4 fruit fly cellular contexts compared by ENCODE assay signal in genomic region chr2L:19325420-19325819, dm6.
TF ChIP-seq lines count a peak whose summit lies in the region.

No protein-coding gene starts in this region.

- TF ChIP-seq CTCF in whole organism, embryonic (GFP tag; optimal IDR thresholded peaks at IDR 0.05; lab: Kevin White, UChicago), result no peak

TF ChIP-seq in whole organism, embryonic, 481 proteins besides CTCF, POLR2A, EP300 and RAD21 (continues in another document):
- TF ChIP-seq CG14667 (GFP tag; IDR thresholded peaks at IDR 0.05; lab: Robert Waterston, UW) (no peak), gt (GFP tag; IDR thresholded peaks at IDR 0.05; lab: Robert Waterston, UW) (no peak), ttk (GFP tag; IDR thresholded peaks at IDR 0.05; lab: Robert Waterston, UW) (0 out of 2 replicates have a peak, but pooled peaks have one; percentile 43), mld (GFP tag; IDR thresholded peaks at IDR 0.05; lab: Robert Waterston, UW; ENCODE audit: partially characterized antibody) (no peak), dmrt11E (tag; optimal IDR thresholded peaks at IDR 0.05; lab: Kevin White, UChicago) (peak; percentile 27), crc (GFP tag; optimal IDR thresholded peaks at IDR 0.05; lab: Kevin White, UChicago) (no peak), CG9797 (GFP tag; optimal IDR thresholded peaks at IDR 0.05; lab: Kevin White, UChicago) (no peak), CG2712 (tag; optimal IDR thresholded peaks at IDR 0.05; lab: Kevin White, UChicago) (peak; percentile 25), Atf6 (GFP tag; IDR thresholded peaks at IDR 0.05; lab: Robert Waterston, UW) (no peak), chinmo (GFP tag; IDR thresholded peaks at IDR 0.05; lab: Robert Waterston, UW; ENCODE audit: partially characterized antibody) (no peak), CG11560 (tag; IDR thresholded peaks at IDR 0.05; lab: Robert Waterston, UW) (no peak), Blimp-1 (GFP tag; optimal IDR thresholded peaks at IDR 0.05; lab: Kevin White, UChicago) (peak; percentile 34), CG15011 (GFP tag; optimal IDR thresholded peaks at IDR 0.05; lab: Kevin White, UChicago) (no peak), CG13287 (GFP tag; IDR thresholded peaks at IDR 0.05; lab: Robert Waterston, UW; ENCODE audit: partially characterized antibody) (no peak), dmrt99B (tag; optimal IDR thresholded peaks at IDR 0.05; lab: Kevin White, UChicago) (peak; percentile 45), CG8388 (GFP tag; optimal IDR thresholded peaks at IDR 0.05; lab: Kevin White, UChicago) (no peak), hkb (optimal IDR thresholded peaks at IDR 0.05; lab: Kevin White, UChicago) (no peak), hkb (GFP tag; IDR thresholded peaks at IDR 0.05; lab: Robert Waterston, UW) (no peak), crol (GFP tag; IDR thresholded peaks at IDR 0.05; lab: Robert Waterston, UW) (no peak), CG10366 (GFP tag; IDR thresholded peaks at IDR 0.05; lab: Robert Waterston, UW) (no peak), CG13624 (GFP tag; optimal IDR thresholded peaks at IDR 0.05; lab: Kevin White, UChicago) (no peak), Atf3 (GFP tag; optimal IDR thresholded peaks at IDR 0.05; lab: Kevin White, UChicago) (no peak), Rx (GFP tag; IDR thresholded peaks at IDR 0.05; lab: Robert Waterston, UW) (0 out of 2 replicates have a peak, but pooled peaks have one; percentile 15)

TF ChIP-seq in whole organism, prepupa, 60 proteins besides CTCF, POLR2A, EP300 and RAD21 (continues in another document):
- TF ChIP-seq CG7368 (GFP tag; optimal IDR thresholded peaks at IDR 0.05; lab: Kevin White, UChicago) (peak; percentile 51), CG9139 (GFP tag; optimal IDR thresholded peaks at IDR 0.05; lab: Kevin White, UChicago) (peak; percentile 22), CG32006 (GFP tag; optimal IDR thresholded peaks at IDR 0.05; lab: Kevin White, UChicago) (peak; percentile 85), lz (GFP tag; optimal IDR thresholded peaks at IDR 0.05; lab: Kevin White, UChicago) (peak; percentile 51), CG3919 (GFP tag; optimal IDR thresholded peaks at IDR 0.05; lab: Kevin White, UChicago) (peak; percentile 71), achi (GFP tag; optimal IDR thresholded peaks at IDR 0.05; lab: Kevin White, UChicago) (peak; percentile 66), Hr39 (GFP tag; optimal IDR thresholded peaks at IDR 0.05; lab: Kevin White, UChicago) (peak; percentile 37), pdm3 (GFP tag; optimal IDR thresholded peaks at IDR 0.05; lab: Kevin White, UChicago) (peak; percentile 76), Sox14 (GFP tag; optimal IDR thresholded peaks at IDR 0.05; lab: Kevin White, UChicago) (peak; percentile 57), CG6276 (GFP tag; optimal IDR thresholded peaks at IDR 0.05; lab: Kevin White, UChicago) (peak; percentile 72), salr (GFP tag; optimal IDR thresholded peaks at IDR 0.05; lab: Kevin White, UChicago) (peak in 1 of 2 experiments; percentile 57), CG8632 (GFP tag; optimal IDR thresholded peaks at IDR 0.05; lab: Kevin White, UChicago) (peak; percentile 37), Hr4 (GFP tag; optimal IDR thresholded peaks at IDR 0.05; lab: Kevin White, UChicago) (peak; percentile 86), Lpt (GFP tag; optimal IDR thresholded peaks at IDR 0.05; lab: Kevin White, UChicago) (peak; percentile 74), CG11902 (GFP tag; optimal IDR thresholded peaks at IDR 0.05; lab: Kevin White, UChicago) (peak; percentile 10), CG34406 (GFP tag; optimal IDR thresholded peaks at IDR 0.05; lab: Kevin White, UChicago) (peak; percentile 45), CG31627 (GFP tag; optimal IDR thresholded peaks at IDR 0.05; lab: Kevin White, UChicago) (peak; percentile 49), Smox (GFP tag; optimal IDR thresholded peaks at IDR 0.05; lab: Kevin White, UChicago) (peak; percentile 41), CG1621 (tag; optimal IDR thresholded peaks at IDR 0.05; lab: Kevin White, UChicago) (peak; percentile 49), acj6 (GFP tag; optimal IDR thresholded peaks at IDR 0.05; lab: Kevin White, UChicago) (peak; percentile 58), Blimp-1 (GFP tag; optimal IDR thresholded peaks at IDR 0.05; lab: Kevin White, UChicago) (no peak), CG15336 (GFP tag; IDR thresholded peaks at IDR 0.05; lab: Robert Waterston, UW) (peak; percentile 87), CG8319 (GFP tag; optimal IDR thresholded peaks at IDR 0.05; lab: Kevin White, UChicago) (peak; percentile 36)

TF ChIP-seq in whole organism, pupa, 21 proteins besides CTCF, POLR2A, EP300 and RAD21:
- peak; percentile 86 for TF ChIP-seq Ets98B (GFP tag; IDR thresholded peaks at IDR 0.05; lab: Robert Waterston, UW)
- TF ChIP-seq gl (tag; optimal IDR thresholded peaks at IDR 0.05; lab: Kevin White, UChicago), result no peak
- TF ChIP-seq CG8159 (tag; optimal IDR thresholded peaks at IDR 0.05; lab: Kevin White, UChicago), result peak; percentile 68
- TF ChIP-seq fd96Ca (GFP tag; IDR thresholded peaks at IDR 0.05; lab: Robert Waterston, UW), result peak; percentile 63; the same call in 1 of the 3 replicates
- no peak for TF ChIP-seq EcR (GFP tag; optimal IDR thresholded peaks at IDR 0.05; lab: Kevin White, UChicago)
- peak; percentile 81 for TF ChIP-seq CG4496 (GFP tag; IDR thresholded peaks at IDR 0.05; lab: Robert Waterston, UW)
- peak; percentile 73 for TF ChIP-seq CG17806 (tag; optimal IDR thresholded peaks at IDR 0.05; lab: Kevin White, UChicago)
- TF ChIP-seq CG8301 (tag; optimal IDR thresholded peaks at IDR 0.05; lab: Kevin White, UChicago), result peak; percentile 79
- TF ChIP-seq CG14655 (GFP tag; optimal IDR thresholded peaks at IDR 0.05; lab: Kevin White, UChicago), result peak; percentile 78
- peak; percentile 70 for TF ChIP-seq Pif1B (GFP tag; optimal IDR thresholded peaks at IDR 0.05; lab: Kevin White, UChicago)
- TF ChIP-seq CG12605 (GFP tag; IDR thresholded peaks at IDR 0.05; lab: Robert Waterston, UW), result peak; percentile 79
- TF ChIP-seq CG10348 (GFP tag; IDR thresholded peaks at IDR 0.05; lab: Robert Waterston, UW), result no peak
- peak; percentile 54 for TF ChIP-seq CG15710 (tag; optimal IDR thresholded peaks at IDR 0.05; lab: Kevin White, UChicago)
- TF ChIP-seq D1 (tag; optimal IDR thresholded peaks at IDR 0.05; lab: Kevin White, UChicago), result peak; percentile 24
- peak; percentile 70 for TF ChIP-seq rn (GFP tag; IDR thresholded peaks at IDR 0.05; lab: Robert Waterston, UW)
- peak; percentile 56 for TF ChIP-seq CG34367 (tag; optimal IDR thresholded peaks at IDR 0.05; lab: Kevin White, UChicago)
- peak; percentile 77 for TF ChIP-seq CG32121 (GFP tag; IDR thresholded peaks at IDR 0.05; lab: Robert Waterston, UW)
- peak; percentile 16 for TF ChIP-seq Snoo (tag; optimal IDR thresholded peaks at IDR 0.05; lab: Kevin White, UChicago)
- no peak for TF ChIP-seq CG13204 (GFP tag; optimal IDR thresholded peaks at IDR 0.05; lab: Kevin White, UChicago)
- peak; percentile 72 for TF ChIP-seq Pif1A (GFP tag; optimal IDR thresholded peaks at IDR 0.05; lab: Kevin White, UChicago)
- peak; percentile 68 for TF ChIP-seq CG9948 (tag; optimal IDR thresholded peaks at IDR 0.05; lab: Kevin White, UChicago)

TF ChIP-seq in whole organism, wandering third instar larva, 38 proteins besides CTCF, POLR2A, EP300 and RAD21:
- TF ChIP-seq OdsH (GFP tag; optimal IDR thresholded peaks at IDR 0.05; lab: Kevin White, UChicago) (peak; percentile 31), jim (GFP tag; optimal IDR thresholded peaks at IDR 0.05; lab: Kevin White, UChicago) (no peak), sage (GFP tag; optimal IDR thresholded peaks at IDR 0.05; lab: Kevin White, UChicago) (no peak), Dfd (GFP tag; optimal IDR thresholded peaks at IDR 0.05; lab: Kevin White, UChicago) (no peak), Hr78 (GFP tag; optimal IDR thresholded peaks at IDR 0.05; lab: Kevin White, UChicago) (no peak), lola (GFP tag; optimal IDR thresholded peaks at IDR 0.05; lab: Kevin White, UChicago) (no peak), br (GFP tag; optimal IDR thresholded peaks at IDR 0.05; lab: Kevin White, UChicago) (peak; percentile 34), Mio (GFP tag; optimal IDR thresholded peaks at IDR 0.05; lab: Kevin White, UChicago) (no peak), Hnf4 (GFP tag; optimal IDR thresholded peaks at IDR 0.05; lab: Kevin White, UChicago) (peak; percentile 0), woc (GFP tag; optimal IDR thresholded peaks at IDR 0.05; lab: Kevin White, UChicago) (peak; percentile 1), rgr (GFP tag; optimal IDR thresholded peaks at IDR 0.05; lab: Kevin White, UChicago) (peak; percentile 39), foxo (GFP tag; optimal IDR thresholded peaks at IDR 0.05; lab: Kevin White, UChicago) (peak in 1 of 2 experiments; percentile 39), h (GFP tag; optimal IDR thresholded peaks at IDR 0.05; lab: Kevin White, UChicago) (peak; percentile 48), CG9705 (GFP tag; optimal IDR thresholded peaks at IDR 0.05; lab: Kevin White, UChicago) (no peak), psq (GFP tag; optimal IDR thresholded peaks at IDR 0.05; lab: Kevin White, UChicago) (peak; percentile 6), dl (GFP tag; optimal IDR thresholded peaks at IDR 0.05; lab: Kevin White, UChicago; ENCODE audit: insufficient read depth in 1 of 2, partially characterized antibody in 2 of 2) (no peak), CG32264 (GFP tag; optimal IDR thresholded peaks at IDR 0.05; lab: Kevin White, UChicago) (no peak), fru (GFP tag; optimal IDR thresholded peaks at IDR 0.05; lab: Kevin White, UChicago) (peak; percentile 36), ey (GFP tag; optimal IDR thresholded peaks at IDR 0.05; lab: Kevin White, UChicago) (peak; percentile 41), HLH106 (tag; optimal IDR thresholded peaks at IDR 0.05; lab: Kevin White, UChicago) (no peak), Sp1 (GFP tag; optimal IDR thresholded peaks at IDR 0.05; lab: Kevin White, UChicago) (peak; percentile 13)

Comparison
In these comparisons a context has a peak if more than half of its experiments do, and no peak if none do; other contexts are left out.
1. Of the 7 proteins assayed by ChIP-seq in both whole organism, embryonic and whole organism, prepupa: peak only in whole organism, embryonic: Blimp-1; only in whole organism, prepupa: Gug, Hr39 and Lpt; in both: Sox102F; in neither: 2.